Fruit fly (Drosophila melanogaster) whole organism, prepupa: ENCODE data around the gene CG43350.

Experiments
- Blimp-1 ChIP-seq: fragments of 200-800 bp; sonication (Bioruptor generic); optimal IDR thresholded peaks from 3 replicates; lab custom pipeline; 2017; ENCODE audit warnings: missing biosample characterization, missing genetic modification characterization, mild to moderate bottlenecking, moderate library complexity, missing genetic modification reagents
- CG11902 ChIP-seq: fragments of 200-800 bp; sonication (Bioruptor generic); optimal IDR thresholded peaks from 3 replicates; lab custom pipeline; 2016; ENCODE audit warnings: missing biosample characterization, missing genetic modification characterization
- CG32006 ChIP-seq: fragments of 200-800 bp; sonication (Bioruptor generic); optimal IDR thresholded peaks from 3 replicates; lab custom pipeline; 2017; ENCODE audit warnings: missing biosample characterization, mild to moderate bottlenecking, missing genetic modification characterization
- CG3919 ChIP-seq: fragments of 200-800 bp; sonication (Bioruptor generic); optimal IDR thresholded peaks from 3 replicates; lab custom pipeline; 2016; ENCODE audit warnings: missing biosample characterization, missing genetic modification characterization
- CG6854 ChIP-seq: fragments of 200-800 bp; sonication (Bioruptor generic); optimal IDR thresholded peaks from 2 replicates; lab custom pipeline; 2017; ENCODE audit warnings: missing biosample characterization, mild to moderate bottlenecking, missing genetic modification characterization
- Hr4 ChIP-seq: fragments of 200-800 bp; sonication (Bioruptor generic); optimal IDR thresholded peaks from 3 replicates; lab custom pipeline; 2016; ENCODE audit warnings: missing biosample characterization, missing genetic modification characterization
- OdsH ChIP-seq: fragments of 200-800 bp; sonication (Bioruptor generic); optimal IDR thresholded peaks from 3 replicates; lab custom pipeline; 2016; ENCODE audit warnings: missing biosample characterization, missing genetic modification characterization
- Sox102F ChIP-seq: fragments of 200-800 bp; sonication (Bioruptor generic); optimal IDR thresholded peaks from 2 replicates; lab custom pipeline; 2016; ENCODE audit warnings: missing biosample characterization, mild to moderate bottlenecking, missing genetic modification characterization
- dac ChIP-seq: fragments of 200-800 bp; sonication (Bioruptor generic); optimal IDR thresholded peaks from 2 replicates; lab custom pipeline; 2017; ENCODE audit warnings: missing biosample characterization, mild to moderate bottlenecking, missing genetic modification characterization
- dsx ChIP-seq: fragments of 200-800 bp; optimal IDR thresholded peaks from 3 replicates; lab custom pipeline; 2019; ENCODE audit warnings: missing biosample characterization, mild to moderate bottlenecking, missing genetic modification characterization, moderate library complexity; ENCODE audit not compliant: poor library complexity, severe bottlenecking
- fd59A ChIP-seq: fragments of 200-800 bp; sonication (Bioruptor generic); optimal IDR thresholded peaks from 2 replicates; lab custom pipeline; 2017; ENCODE audit warnings: missing biosample characterization, mild to moderate bottlenecking, missing genetic modification characterization, missing genetic modification reagents
- topi ChIP-seq: fragments of 200-800 bp; sonication (Bioruptor generic); optimal IDR thresholded peaks from 3 replicates; lab custom pipeline; 2016; ENCODE audit warnings: missing biosample characterization, missing genetic modification characterization
- vri ChIP-seq: fragments of 200-800 bp; sonication (Bioruptor generic); optimal IDR thresholded peaks from 3 replicates; lab custom pipeline; 2016; ENCODE audit warnings: missing biosample characterization, mild to moderate bottlenecking, missing genetic modification characterization

DNA sequence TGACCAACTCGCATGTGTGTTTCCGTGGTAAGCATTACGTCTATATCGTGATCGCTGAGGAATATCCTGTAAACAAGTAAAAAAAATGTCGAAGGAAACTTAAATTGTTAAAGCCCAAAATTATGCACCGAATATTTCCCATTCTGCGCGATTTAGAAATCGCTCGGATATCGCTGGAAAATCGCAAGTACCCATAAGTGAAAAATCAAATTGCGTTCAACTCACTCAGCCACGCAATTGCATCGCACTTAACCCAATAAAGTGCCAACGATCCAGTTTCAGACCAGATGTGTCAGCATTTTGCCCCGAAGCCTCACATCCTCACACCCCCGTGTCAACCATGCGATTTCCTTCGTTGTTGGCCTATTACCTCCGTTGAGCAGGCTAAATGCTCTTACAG, 47.0 kb downstream of the CG43350 start:
- TF ChIP-seq vri (GFP tag; lab: Kevin White, UChicago) (no peak), CG3919 (GFP tag; lab: Kevin White, UChicago) (no peak), Blimp-1 (GFP tag; lab: Kevin White, UChicago) (no peak), Sox102F (no peak), CG11902 (GFP tag; lab: Kevin White, UChicago) (no peak), dsx (GFP tag; lab: Kevin White, UChicago) (no peak), topi (GFP tag; lab: Kevin White, UChicago) (no peak), fd59A (GFP tag; lab: Kevin White, UChicago) (no peak), OdsH (GFP tag; lab: Kevin White, UChicago) (no peak), CG32006 (no peak), CG6854 (GFP tag; lab: Kevin White, UChicago) (no peak), Hr4 (GFP tag; lab: Kevin White, UChicago) (no peak), dac (GFP tag; lab: Kevin White, UChicago) (no peak)
